Worm (Caenorhabditis elegans) whole organism, L4 larva: ENCODE results near the gene nlp-17.

ENCODE experiments used
- F10B5.3 ChIP-seq: sonication (generic microtip); optimal IDR thresholded peaks from 2 replicates; lab custom pipeline; 2016; ENCODE audit warnings: mild to moderate bottlenecking, missing genetic modification characterization, missing compliant biosample characterization
- ceh-82 ChIP-seq: sonication (generic microtip); optimal IDR thresholded peaks from 2 replicates; lab custom pipeline; 2017; ENCODE audit warnings: missing biosample characterization, missing genetic modification characterization
- daf-12 ChIP-seq: fragments of 150-350 bp; optimal IDR thresholded peaks from 2 replicates; lab custom pipeline; 2014; ENCODE audit warnings: missing biosample characterization, missing genetic modification reagents, missing genetic modification characterization
- dmd-6 ChIP-seq: fragments of 200-800 bp; sonication (Bioruptor generic); IDR thresholded peaks from 2 replicates; pipeline ENCODE4 v1.3.6; 2022; ENCODE audit warnings: missing genetic modification reagents, missing genetic modification characterization, missing compliant biosample characterization
- fkh-10 ChIP-seq: fragments of 150-350 bp; optimal IDR thresholded peaks from 2 replicates; lab custom pipeline; 2014; ENCODE audit warnings: missing biosample characterization, missing genetic modification reagents, missing genetic modification characterization
- fos-1 ChIP-seq: fragments of 150-350 bp; optimal IDR thresholded peaks from 2 replicates; lab custom pipeline; 2014; ENCODE audit warnings: missing biosample characterization, missing genetic modification characterization
- nhr-11 ChIP-seq: fragments of 150-350 bp; optimal IDR thresholded peaks from 2 replicates; lab custom pipeline; 2014; ENCODE audit warnings: missing biosample characterization, missing genetic modification characterization
- nhr-76 ChIP-seq: fragments of 150-350 bp; optimal IDR thresholded peaks from 2 replicates; lab custom pipeline; 2014; ENCODE audit warnings: missing biosample characterization, missing genetic modification characterization
- sdz-12 ChIP-seq: fragments of 200-800 bp; sonication (Bioruptor generic); optimal IDR thresholded peaks from 2 replicates; lab custom pipeline; 2018; ENCODE audit warnings: mild to moderate bottlenecking, missing genetic modification characterization, missing compliant biosample characterization
- unc-62 ChIP-seq, 3 experiments: fragments of 150-350 bp in 1 of 3; sonication (generic microtip); optimal IDR thresholded peaks in 2 of 3; peaks in 1 of 3; 1 replicate in 1 of 3; 2 replicates in 2 of 3; lab custom pipeline; 2014 to 2017; ENCODE audit warnings: missing biosample characterization in 3 of 3, missing genetic modification characterization in 3 of 3, missing genetic modification reagents in 3 of 3, missing genotype in 1 of 3
- zag-1 ChIP-seq: fragments of 150-350 bp; optimal IDR thresholded peaks from 2 replicates; lab custom pipeline; 2014; ENCODE audit warnings: missing biosample characterization, missing genetic modification characterization

- TF ChIP-seq nhr-11 (tag; lab: Kevin White, UChicago) (no peak), sdz-12 (GFP tag; lab: Kevin White, UChicago) (no peak), dmd-6 (no peak), ceh-82 (no peak), unc-62 (GFP tag; optimal IDR thresholded peaks at IDR 0.05 in 1 of 2; lab: Kevin White, UChicago) (no peak), unc-62 (tag; optimal IDR thresholded peaks at IDR 0.05; lab: Kevin White, UChicago) (no peak), fkh-10 (GFP tag; lab: Kevin White, UChicago) (no peak), F10B5.3 (tag; lab: Kevin White, UChicago) (no peak), fos-1 (no peak), zag-1 (tag; lab: Kevin White, UChicago) (no peak), nhr-76 (tag; lab: Kevin White, UChicago) (no peak), daf-12 (tag; lab: Kevin White, UChicago) (no peak)
Observed at ce11 chrIV:13554350-13554749, 48.8 kb upstream of the nlp-17 start.
